Worm (Caenorhabditis elegans) whole organism, late embryonic: ENCODE data around the gene F41C3.7.

ENCODE experiments used
- T23F11.4 ChIP-seq: fragments of 200-800 bp; sonication (Bioruptor generic); optimal IDR thresholded peaks from 2 replicates; lab custom pipeline; 2018; ENCODE audit warnings: mild to moderate bottlenecking, missing genetic modification characterization, missing compliant biosample characterization
- eyg-1 ChIP-seq: sonication (generic microtip); optimal IDR thresholded peaks from 2 replicates; lab custom pipeline; 2016; ENCODE audit warnings: missing genotype, missing genetic modification characterization, missing compliant biosample characterization
- nfya-1 ChIP-seq: sonication (generic microtip); optimal IDR thresholded peaks from 2 replicates; lab custom pipeline; 2017; ENCODE audit warnings: missing genetic modification characterization, mild to moderate bottlenecking, missing compliant biosample characterization, antibody characterized with exemption, moderate library complexity
- nhr-11 ChIP-seq: fragments of 150-350 bp; optimal IDR thresholded peaks from 2 replicates; lab custom pipeline; 2014; ENCODE audit warnings: missing biosample characterization, missing genetic modification characterization
- sdc-2 ChIP-seq: sonication (generic microtip); optimal IDR thresholded peaks from 2 replicates; lab custom pipeline; 2016; ENCODE audit warnings: missing genotype, missing genetic modification characterization, missing compliant biosample characterization
- unc-3 ChIP-seq, 2 experiments: fragments of 200-800 bp in 1 of 2; sonication (Bioruptor generic) in 1 of 2; sonication (generic microtip) in 1 of 2; conservative IDR thresholded peaks in 1 of 2; optimal IDR thresholded peaks in 1 of 2; 2 replicates each; pipeline versions ENCODE4 v1.3.6 to Lab custom; 2016 to 2022; ENCODE audit warnings: missing compliant biosample characterization in 2 of 2, missing genetic modification characterization in 2 of 2, missing genetic modification reagents in 1 of 2
- unc-86 ChIP-seq: sonication (generic microtip); optimal IDR thresholded peaks from 2 replicates; lab custom pipeline; 2016; ENCODE audit warnings: missing genetic modification characterization, missing compliant biosample characterization

- TF ChIP-seq nhr-11 (no peak), sdc-2 (tag; lab: Kevin White, UChicago) (no peak), eyg-1 (tag; lab: Kevin White, UChicago) (no peak), T23F11.4 (GFP tag; lab: Kevin White, UChicago) (no peak), nfya-1 (tag; lab: Kevin White, UChicago) (no peak), unc-3 (GFP tag; conservative IDR thresholded peaks at IDR 0.05; lab: Robert Waterston, UW) (no peak), unc-3 (tag; optimal IDR thresholded peaks at IDR 0.05; lab: Kevin White, UChicago) (no peak), unc-86 (no peak)
These were observed 36.5 kb downstream of the F41C3.7 start, which contains the start of gene ttm-2 for ce11 chrII:4766284-4766683.
